Worm (Caenorhabditis elegans) whole organism, L1 larva: ENCODE measurements around the gene M04D8.4.
A peak's percentile ranks its signal among the peaks of the same experiment; 100 is the strongest.
"Not testable (repeated sequence)": the region's sequence is repeated elsewhere in the genome, so short reads cannot be mapped to it uniquely, and the experiment has no call there.

ENCODE experiments used
- Y116A8C.19 ChIP-seq: sonication (generic microtip); optimal IDR thresholded peaks from 2 replicates; lab custom pipeline; 2016; ENCODE audit warnings: missing compliant biosample characterization, missing genetic modification characterization, borderline replicate concordance
- alr-1 ChIP-seq: fragments of 200-800 bp; sonication (Bioruptor generic); optimal IDR thresholded peaks from 2 replicates; lab custom pipeline; 2018; ENCODE audit warnings: borderline replicate concordance, mild to moderate bottlenecking, missing genetic modification characterization, missing compliant biosample characterization
- ama-1 ChIP-seq: fragments of 150-350 bp; optimal IDR thresholded peaks from 2 replicates; lab custom pipeline; 2014
- blmp-1 ChIP-seq: fragments of 150-350 bp; optimal IDR thresholded peaks from 2 replicates; lab custom pipeline; 2014; ENCODE audit warnings: missing biosample characterization, missing genetic modification characterization
- ceh-82 ChIP-seq, 3 experiments: fragments of 150-350 bp in 1 of 3; sonication (generic microtip) in 2 of 3; optimal IDR thresholded peaks; 2 replicates each; lab custom pipeline; 2014 to 2017; ENCODE audit warnings: missing biosample characterization in 3 of 3, missing genetic modification characterization in 3 of 3
- ceh-88 ChIP-seq: fragments of 200-800 bp; sonication (Bioruptor generic); IDR thresholded peaks from 2 replicates; pipeline ENCODE4 v1.3.6; 2022; ENCODE audit warnings: missing genetic modification characterization, missing compliant biosample characterization
- egl-13 ChIP-seq: sonication (generic microtip); optimal IDR thresholded peaks from 2 replicates; lab custom pipeline; 2016; ENCODE audit warnings: missing genotype, missing genetic modification reagents, missing genetic modification characterization, missing compliant biosample characterization
- elt-2 ChIP-seq: sonication (generic microtip); optimal IDR thresholded peaks from 2 replicates; lab custom pipeline; 2016; ENCODE audit warnings: missing genetic modification characterization, mild to moderate bottlenecking, inconsistent platforms, missing compliant biosample characterization, missing genetic modification reagents
- ets-5 ChIP-seq: fragments of 200-800 bp; sonication (Bioruptor generic); IDR thresholded peaks from 2 replicates; pipeline ENCODE4 v1.3.6; 2022; ENCODE audit warnings: missing genetic modification characterization, missing compliant biosample characterization
- fos-1 ChIP-seq: fragments of 150-350 bp; optimal IDR thresholded peaks from 2 replicates; lab custom pipeline; 2014; ENCODE audit warnings: missing biosample characterization, missing genetic modification characterization
- hlh-17 ChIP-seq: fragments of 200-800 bp; sonication (Bioruptor generic); optimal IDR thresholded peaks from 2 replicates; lab custom pipeline; 2018; ENCODE audit warnings: missing genetic modification characterization, mild to moderate bottlenecking, missing compliant biosample characterization, moderate library complexity, borderline replicate concordance
- hlh-4 ChIP-seq: sonication (generic microtip); optimal IDR thresholded peaks from 2 replicates; lab custom pipeline; 2016; ENCODE audit warnings: mild to moderate bottlenecking, missing genetic modification characterization, missing compliant biosample characterization
- hpl-2 ChIP-seq: fragments of 150-350 bp; optimal IDR thresholded peaks from 2 replicates; lab custom pipeline; 2014; ENCODE audit warnings: missing biosample characterization, missing genetic modification reagents, missing genetic modification characterization
- isw-1 ChIP-seq: fragments of 200-800 bp; sonication (Bioruptor generic); IDR thresholded peaks from 2 replicates; pipeline ENCODE4 v1.3.6; 2022; ENCODE audit warnings: missing genetic modification characterization, missing compliant biosample characterization
- jun-1 ChIP-seq: fragments of 150-350 bp; optimal IDR thresholded peaks from 2 replicates; lab custom pipeline; 2014; ENCODE audit warnings: missing biosample characterization, missing genetic modification reagents, missing genetic modification characterization
- lin-14 ChIP-seq: fragments of 200-800 bp; sonication (Bioruptor generic); optimal IDR thresholded peaks from 2 replicates; lab custom pipeline; 2018; ENCODE audit warnings: mild to moderate bottlenecking, missing genetic modification characterization, moderate library complexity, missing compliant biosample characterization
- lin-15B ChIP-seq: fragments of 150-350 bp; sonication (generic microtip); optimal IDR thresholded peaks from 3 replicates; lab custom pipeline; 2014; ENCODE audit warnings: missing biosample characterization, missing genetic modification characterization
- lin-35 ChIP-seq, 2 experiments: fragments of 150-350 bp; optimal IDR thresholded peaks; 2 replicates each; lab custom pipeline; 2014; ENCODE audit warnings: missing biosample characterization in 2 of 2, missing genetic modification characterization in 2 of 2, missing genetic modification reagents in 2 of 2
- lin-39 ChIP-seq: fragments of 150-350 bp; optimal IDR thresholded peaks from 2 replicates; lab custom pipeline; 2014; ENCODE audit warnings: missing biosample characterization, missing genetic modification reagents, missing genetic modification characterization
- mab-9 ChIP-seq: fragments of 200-800 bp; sonication (Bioruptor generic); IDR thresholded peaks from 2 replicates; pipeline ENCODE4 v1.3.6; 2022; ENCODE audit warnings: missing genetic modification reagents, missing genetic modification characterization, missing compliant biosample characterization
- mdl-1 ChIP-seq, 2 experiments: fragments of 150-350 bp; optimal IDR thresholded peaks; 2 replicates each; lab custom pipeline; 2014 to 2017; ENCODE audit warnings: missing biosample characterization in 2 of 2, missing genetic modification characterization in 2 of 2, inconsistent platforms in 1 of 2
- mef-2 ChIP-seq: fragments of 150-350 bp; optimal IDR thresholded peaks from 2 replicates; lab custom pipeline; 2014; ENCODE audit warnings: missing biosample characterization, missing genetic modification characterization
- mep-1 ChIP-seq: fragments of 150-350 bp; optimal IDR thresholded peaks from 2 replicates; lab custom pipeline; 2014; ENCODE audit warnings: missing biosample characterization, missing genetic modification characterization
- nhr-12 ChIP-seq: sonication (generic microtip); optimal IDR thresholded peaks from 2 replicates; lab custom pipeline; 2017; ENCODE audit warnings: missing biosample characterization, missing genetic modification characterization
- nhr-47 ChIP-seq: sonication (generic microtip); optimal IDR thresholded peaks from 2 replicates; lab custom pipeline; 2016; ENCODE audit warnings: mild to moderate bottlenecking, missing genetic modification characterization, moderate library complexity, missing compliant biosample characterization
- nhr-84 ChIP-seq: sonication (generic microtip); optimal IDR thresholded peaks from 2 replicates; lab custom pipeline; 2017; ENCODE audit warnings: missing biosample characterization, missing genetic modification characterization
- pag-3 ChIP-seq: sonication (generic microtip); optimal IDR thresholded peaks from 2 replicates; lab custom pipeline; 2017; ENCODE audit warnings: missing genetic modification characterization, mild to moderate bottlenecking, missing compliant biosample characterization, antibody characterized with exemption, borderline replicate concordance; ENCODE audit not compliant: insufficient read depth
- pqm-1 ChIP-seq: sonication (generic microtip); optimal IDR thresholded peaks from 3 replicates; lab custom pipeline; 2017; ENCODE audit warnings: missing biosample characterization, missing genetic modification characterization
- rnt-1 ChIP-seq: sonication (generic microtip); optimal IDR thresholded peaks from 2 replicates; lab custom pipeline; 2016; ENCODE audit warnings: mild to moderate bottlenecking, missing genetic modification characterization, moderate library complexity, missing compliant biosample characterization
- skn-1 ChIP-seq: fragments of 150-350 bp; optimal IDR thresholded peaks from 2 replicates; lab custom pipeline; 2014; ENCODE audit warnings: missing biosample characterization, missing genetic modification characterization
- snpc-4 ChIP-seq: fragments of 150-350 bp; optimal IDR thresholded peaks from 2 replicates; lab custom pipeline; 2014; ENCODE audit warnings: missing biosample characterization, missing genetic modification characterization
- snu-23 ChIP-seq: sonication (generic microtip); optimal IDR thresholded peaks from 2 replicates; lab custom pipeline; 2016; ENCODE audit warnings: missing genetic modification characterization, missing compliant biosample characterization
- sox-4 ChIP-seq: sonication (generic microtip); optimal IDR thresholded peaks from 2 replicates; lab custom pipeline; 2016; ENCODE audit warnings: missing genetic modification characterization, missing compliant biosample characterization
- tbx-2 ChIP-seq: sonication (generic microtip); optimal IDR thresholded peaks from 2 replicates; lab custom pipeline; 2016; ENCODE audit warnings: missing genetic modification characterization, missing compliant biosample characterization
- tlp-1 ChIP-seq: fragments of 150-350 bp; optimal IDR thresholded peaks from 2 replicates; lab custom pipeline; 2014; ENCODE audit warnings: missing biosample characterization, missing genetic modification characterization
- unc-62 ChIP-seq: fragments of 150-350 bp; optimal IDR thresholded peaks from 2 replicates; lab custom pipeline; 2014; ENCODE audit warnings: missing biosample characterization, missing genetic modification reagents, missing genetic modification characterization
- xbp-1 ChIP-seq: sonication (generic microtip); optimal IDR thresholded peaks from 2 replicates; lab custom pipeline; 2016; ENCODE audit warnings: missing genetic modification characterization, missing compliant biosample characterization
- ztf-11 ChIP-seq, 2 experiments: sonication (generic microtip); optimal IDR thresholded peaks; 2 replicates each; lab custom pipeline; 2016 to 2017; ENCODE audit warnings: missing genetic modification characterization in 2 of 2, missing biosample characterization in 1 of 2, missing compliant biosample characterization in 1 of 2

The M04D8.4 gene

ce11 chrIII:10057518-10057917, 27.1 kb upstream of the M04D8.4 start, which contains the start of gene T16G12.4:
Gene T16G12.4, plus strand, starts transcription at chrIII:10057818.
- TF ChIP-seq snu-23 (GFP tag; lab: Kevin White, UChicago) (no peak), hlh-17 (GFP tag; lab: Kevin White, UChicago) (no peak), tlp-1 (tag; lab: Kevin White, UChicago) (no peak), fos-1 (tag; lab: Kevin White, UChicago) (no peak), sox-4 (tag; lab: Kevin White, UChicago) (no peak), hpl-2 (GFP tag; lab: Kevin White, UChicago) (no peak), ceh-82 (tag; optimal IDR thresholded peaks at IDR 0.05; lab: Kevin White, UChicago) (no peak), alr-1 (tag; lab: Kevin White, UChicago) (no peak), isw-1 (GFP tag; lab: Robert Waterston, UW) (no peak), unc-62 (GFP tag; lab: Kevin White, UChicago) (no peak), ztf-11 (tag; optimal IDR thresholded peaks at IDR 0.05; lab: Kevin White, UChicago) (no peak), pag-3 (tag; lab: Kevin White, UChicago) (no peak), jun-1 (tag; lab: Kevin White, UChicago) (no peak), mdl-1 (tag; optimal IDR thresholded peaks at IDR 0.05; lab: Kevin White, UChicago) (no peak), Y116A8C.19 (tag; lab: Kevin White, UChicago) (no peak), nhr-84 (no peak), tbx-2 (no peak)
- TF ChIP-seq, all 84 proteins: peak for 0

DNA sequence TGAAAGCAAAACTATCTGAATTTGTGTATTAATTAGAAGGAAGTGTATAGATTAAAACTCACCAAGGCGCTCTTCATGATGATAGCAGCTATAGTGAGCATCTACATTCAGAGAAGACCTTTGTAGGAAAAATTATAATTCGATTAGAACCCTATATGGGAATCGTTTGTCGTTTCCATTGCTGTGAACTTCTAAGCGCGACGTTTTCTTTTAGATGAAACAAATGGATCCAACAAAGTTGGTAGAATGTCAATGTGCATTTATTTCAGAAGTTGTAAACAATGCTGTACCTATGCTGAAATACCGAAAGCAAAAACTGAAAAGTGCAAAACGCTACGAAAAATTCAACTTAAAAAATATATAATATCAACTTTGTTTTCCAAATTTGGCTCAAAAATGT, 25.6 kb upstream of the M04D8.4 start, which contains the start of gene T16G12.10:
Gene T16G12.10 (minus strand): TSS at position 101 of the 400 bp plus-strand sequence.
- TF ChIP-seq rnt-1 (tag; lab: Kevin White, UChicago) (no peak), mef-2 (tag; lab: Kevin White, UChicago) (no peak), ztf-11 (tag; optimal IDR thresholded peaks at IDR 0.05; lab: Kevin White, UChicago) (no peak), elt-2 (no peak), ama-1 (lab: Kevin White, UChicago) (no peak), tlp-1 (tag; lab: Kevin White, UChicago) (no peak), hlh-4 (tag; lab: Kevin White, UChicago) (no peak), pqm-1 (tag; lab: Kevin White, UChicago) (no peak), nhr-47 (tag; lab: Kevin White, UChicago) (no peak), blmp-1 (no peak), lin-39 (tag; lab: Kevin White, UChicago) (no peak), skn-1 (tag; lab: Kevin White, UChicago) (no peak)

DNA sequence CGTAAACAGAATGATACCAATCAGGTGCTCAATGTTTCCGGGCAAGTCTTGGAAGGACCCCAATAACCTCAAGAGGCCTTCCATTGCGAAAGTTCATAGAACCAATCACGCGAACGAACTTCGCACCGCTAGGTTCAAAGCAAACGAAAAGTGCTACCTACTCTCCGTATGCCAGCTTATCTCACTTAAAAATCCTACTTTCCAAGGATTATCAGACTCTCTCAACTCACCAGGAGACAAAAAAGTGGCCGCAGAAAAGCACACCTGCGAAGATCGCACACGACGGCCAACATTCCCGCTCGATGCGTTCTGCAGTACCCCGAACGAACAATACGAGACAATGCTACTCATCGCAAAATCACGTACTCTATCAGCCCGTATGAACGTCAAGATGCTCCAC, 22.9 kb upstream of the M04D8.4 start, which contains the start of gene T16G12.12:
Gene T16G12.12 (plus strand): TSS at position 301 of the 400 bp plus-strand sequence.
- TF ChIP-seq fos-1 (tag; lab: Kevin White, UChicago); ets-5 (GFP tag; lab: Robert Waterston, UW); egl-13: not testable (repeated sequence)

DNA sequence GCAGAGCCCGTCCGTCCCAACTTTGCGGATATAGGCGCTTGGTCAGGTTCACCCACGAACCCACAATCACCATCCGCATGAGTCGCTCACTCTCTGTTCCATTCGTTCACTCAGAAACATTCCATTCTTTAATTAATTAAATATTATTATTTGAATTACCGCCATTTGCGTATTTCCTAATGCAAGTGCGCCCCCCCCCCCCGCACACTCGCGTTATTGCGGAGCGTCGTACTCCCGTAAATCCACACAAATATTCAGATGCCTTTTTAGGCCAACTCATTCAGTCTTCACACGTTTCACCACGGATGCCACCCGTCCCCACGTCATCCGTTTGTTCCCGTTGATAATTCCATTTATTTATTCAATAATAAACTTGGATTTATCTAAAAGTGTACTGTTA, 19.9 kb upstream of the M04D8.4 start, which contains the start of gene T16G12.3:
Gene T16G12.3 (plus strand): TSS at position 301 of the 400 bp plus-strand sequence.
- TF ChIP-seq xbp-1; ceh-88 (GFP tag; lab: Robert Waterston, UW); skn-1 (tag; lab: Kevin White, UChicago): not testable (repeated sequence)

- TF ChIP-seq mep-1 (tag; lab: Kevin White, UChicago) (no peak), lin-15B (tag; lab: Kevin White, UChicago) (no peak), nhr-12 (tag; lab: Kevin White, UChicago) (no peak), snpc-4 (tag; lab: Kevin White, UChicago) (no peak), mab-9 (GFP tag; lab: Robert Waterston, UW) (no peak), lin-14 (GFP tag; lab: Kevin White, UChicago) (no peak), elt-2 (peak; percentile 61), lin-35 (GFP tag; optimal IDR thresholded peaks at IDR 0.05; lab: Kevin White, UChicago) (no peak)
Measured at ce11 chrIII:10049682-10050081, 19.2 kb upstream of the M04D8.4 start, which contains the start of gene T16G12.1. Gene T16G12.1, minus strand, starts transcription at chrIII:10049857.
